Worm (Caenorhabditis elegans): ENCODE measurements around the gene csq-1.
A peak's percentile ranks its signal among the peaks of the same experiment; 100 is the strongest.

csq-1 gene

ce11 chrX:14671300-14671699 lies 13.4 kb upstream of the csq-1 start:
- TF ChIP-seq dao-5 (tag; optimal IDR thresholded peaks at IDR 0.05) (no peak), him-1 (tag; optimal IDR thresholded peaks at IDR 0.05) (no peak), W03F9.2 (tag; optimal IDR thresholded peaks at IDR 0.05) (no peak)

- no peak for TF ChIP-seq dao-5 (tag; optimal IDR thresholded peaks at IDR 0.05)
- TF ChIP-seq W03F9.2 (tag; optimal IDR thresholded peaks at IDR 0.05) = no peak
- no peak for TF ChIP-seq him-1 (tag; optimal IDR thresholded peaks at IDR 0.05)
Observed at ce11 chrX:14674028-14674427, 10.6 kb upstream of the csq-1 start, which contains the start of gene slt-1. Gene slt-1, plus strand, starts transcription at chrX:14674328.

ce11 chrX:14678983-14679382 lies 5.7 kb upstream of the csq-1 start:
- no peak for TF ChIP-seq W03F9.2 (tag; optimal IDR thresholded peaks at IDR 0.05)

ce11 chrX:14680474-14680873 lies 4.2 kb upstream of the csq-1 start:
- TF ChIP-seq W03F9.2 (tag; optimal IDR thresholded peaks at IDR 0.05) (no peak), him-1 (tag; optimal IDR thresholded peaks at IDR 0.05) (no peak), dao-5 (tag; optimal IDR thresholded peaks at IDR 0.05) (no peak)

- TF ChIP-seq him-1 (tag; optimal IDR thresholded peaks at IDR 0.05) (no peak), dao-5 (tag; optimal IDR thresholded peaks at IDR 0.05) (no peak), W03F9.2 (tag; optimal IDR thresholded peaks at IDR 0.05) (no peak)
Observed at ce11 chrX:14692905-14693304, 8.2 kb downstream of the csq-1 start, which contains the start of gene sox-3. Gene sox-3, minus strand, starts transcription at chrX:14693005.

- TF ChIP-seq him-1 (tag; optimal IDR thresholded peaks at IDR 0.05) (no peak), dao-5 (tag; optimal IDR thresholded peaks at IDR 0.05) (no peak), W03F9.2 (tag; optimal IDR thresholded peaks at IDR 0.05) (no peak)
Observed at ce11 chrX:14694633-14695177, 10.0 kb downstream of the csq-1 start.

DNA sequence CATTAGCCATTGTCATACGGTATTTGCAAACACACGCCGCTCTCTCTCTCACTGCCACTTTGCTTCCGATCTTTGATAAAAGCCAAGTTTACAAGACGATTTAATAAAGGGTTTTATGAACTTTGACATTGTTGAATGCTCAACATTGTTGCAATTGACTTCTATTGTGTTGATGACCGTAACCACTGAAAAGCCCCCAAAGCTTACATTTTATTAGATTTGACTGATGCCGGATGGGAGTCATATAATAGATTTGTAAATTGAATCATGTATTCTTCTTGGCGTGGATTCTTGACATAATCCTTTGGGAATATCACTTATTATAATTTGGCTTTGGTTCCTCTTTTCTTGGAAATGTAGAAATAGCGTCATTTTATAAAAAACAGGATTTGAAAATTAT lies 11.2 kb downstream of the csq-1 start:
- no peak for TF ChIP-seq him-1 (tag; optimal IDR thresholded peaks at IDR 0.05)
- no peak for TF ChIP-seq W03F9.2 (tag; optimal IDR thresholded peaks at IDR 0.05)
- no peak for TF ChIP-seq dao-5 (tag; optimal IDR thresholded peaks at IDR 0.05)

DNA sequence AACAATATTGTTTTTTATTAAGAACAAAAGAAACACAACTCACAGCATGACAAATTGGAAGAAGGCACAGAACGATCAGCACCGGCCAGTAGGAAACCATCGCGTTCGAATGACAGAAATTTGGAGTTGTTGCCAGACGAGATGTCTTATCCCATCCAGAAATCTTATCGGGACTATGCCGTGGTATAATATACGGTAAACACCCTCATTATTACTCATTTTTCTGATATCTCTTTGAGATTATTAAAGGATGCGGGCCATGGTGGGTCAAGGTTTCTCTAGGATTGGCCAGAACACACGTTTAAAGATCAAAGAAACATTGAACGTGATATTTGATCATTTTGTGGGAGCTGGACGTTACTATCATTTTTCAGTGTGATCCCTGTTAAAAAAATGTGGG lies 15.2 kb downstream of the csq-1 start, which contains the start of gene hch-1:
Gene hch-1, minus strand, starts transcription at position 112 of the 400 bp plus-strand sequence.
- TF ChIP-seq W03F9.2 (tag; optimal IDR thresholded peaks at IDR 0.05) = no peak
- TF ChIP-seq dao-5 (tag; optimal IDR thresholded peaks at IDR 0.05) = no peak
- TF ChIP-seq him-1 (tag; optimal IDR thresholded peaks at IDR 0.05) = no peak

DNA sequence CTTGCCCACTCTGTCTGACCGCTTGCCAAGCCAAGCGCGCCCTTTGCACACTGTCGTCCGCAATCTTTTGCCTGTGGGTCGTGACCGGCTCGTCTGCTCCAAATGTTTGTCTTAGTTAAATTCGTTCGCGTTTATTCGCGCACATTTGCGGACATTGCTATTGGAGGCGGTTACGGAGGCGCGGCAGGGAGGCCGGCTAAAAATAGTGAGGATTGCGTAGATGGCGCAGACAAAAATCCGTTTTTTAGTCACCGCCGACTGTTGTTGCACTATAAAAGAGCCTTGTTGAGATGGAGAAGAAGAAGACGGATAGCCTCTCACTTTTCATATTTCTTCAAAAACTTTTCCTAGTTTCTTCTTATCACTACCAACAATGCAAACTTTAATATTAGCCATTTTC lies 16.8 kb downstream of the csq-1 start, which contains the start of gene F40E10.5:
Gene F40E10.5, plus strand, starts transcription at position 301 of the 400 bp plus-strand sequence.
- TF ChIP-seq dao-5 (tag; optimal IDR thresholded peaks at IDR 0.05) (no peak), him-1 (tag; optimal IDR thresholded peaks at IDR 0.05) (no peak), W03F9.2 (tag; optimal IDR thresholded peaks at IDR 0.05) (no peak)

ce11 chrX:14704933-14705332 lies 20.3 kb downstream of the csq-1 start:
- TF ChIP-seq dao-5 (tag; optimal IDR thresholded peaks at IDR 0.05) (no peak), W03F9.2 (tag; optimal IDR thresholded peaks at IDR 0.05) (no peak), him-1 (tag; optimal IDR thresholded peaks at IDR 0.05) (no peak)

ce11 chrX:14706698-14707285 lies 22.1 kb downstream of the csq-1 start, which contains the start of gene tmem-184:
Gene tmem-184, minus strand, starts transcription at chrX:14706861.
- no peak for TF ChIP-seq him-1 (tag; optimal IDR thresholded peaks at IDR 0.05)
- TF ChIP-seq dao-5 (tag; optimal IDR thresholded peaks at IDR 0.05) = no peak
- TF ChIP-seq W03F9.2 (tag; optimal IDR thresholded peaks at IDR 0.05) = peak; percentile 49

- TF ChIP-seq W03F9.2 (tag; optimal IDR thresholded peaks at IDR 0.05) (peak; percentile 68), him-1 (tag; optimal IDR thresholded peaks at IDR 0.05) (peak; percentile 93), dao-5 (tag; optimal IDR thresholded peaks at IDR 0.05) (peak; percentile 30)
Observed at ce11 chrX:14708176-14708642, 23.5 kb downstream of the csq-1 start.

DNA sequence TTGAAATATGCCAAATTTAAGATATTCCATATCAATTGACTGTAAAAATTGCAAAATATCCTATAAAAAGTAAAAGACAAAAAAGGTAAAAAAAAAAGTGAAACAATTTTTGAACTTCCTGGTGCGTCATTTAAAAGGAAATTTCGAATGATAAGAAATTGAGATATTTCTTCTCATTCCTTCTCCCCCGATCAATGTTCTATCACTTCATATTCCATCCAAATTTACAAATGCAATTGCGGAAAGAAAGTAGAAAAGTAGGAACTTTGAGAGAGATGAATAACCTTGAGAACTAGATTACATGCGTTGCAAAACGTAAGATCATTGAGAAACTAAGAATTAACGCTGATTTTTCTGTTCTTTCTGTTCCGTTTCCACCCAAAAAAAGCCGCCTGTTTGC lies 24.9 kb downstream of the csq-1 start:
- TF ChIP-seq dao-5 (tag; optimal IDR thresholded peaks at IDR 0.05) = no peak
- TF ChIP-seq him-1 (tag; optimal IDR thresholded peaks at IDR 0.05) = no peak
- TF ChIP-seq W03F9.2 (tag; optimal IDR thresholded peaks at IDR 0.05) = no peak

- TF ChIP-seq W03F9.2 (tag; optimal IDR thresholded peaks at IDR 0.05) = no peak
- no peak for TF ChIP-seq dao-5 (tag; optimal IDR thresholded peaks at IDR 0.05)
- TF ChIP-seq him-1 (tag; optimal IDR thresholded peaks at IDR 0.05) = no peak
Observed at ce11 chrX:14711168-14711629, 26.5 kb downstream of the csq-1 start, which contains the start of gene atrn-1. Gene atrn-1, plus strand, starts transcription at chrX:14711579.

Data from whole organism, L4/young adult.